Fruit fly (Drosophila melanogaster): ENCODE results near the gene bib.

DNA sequence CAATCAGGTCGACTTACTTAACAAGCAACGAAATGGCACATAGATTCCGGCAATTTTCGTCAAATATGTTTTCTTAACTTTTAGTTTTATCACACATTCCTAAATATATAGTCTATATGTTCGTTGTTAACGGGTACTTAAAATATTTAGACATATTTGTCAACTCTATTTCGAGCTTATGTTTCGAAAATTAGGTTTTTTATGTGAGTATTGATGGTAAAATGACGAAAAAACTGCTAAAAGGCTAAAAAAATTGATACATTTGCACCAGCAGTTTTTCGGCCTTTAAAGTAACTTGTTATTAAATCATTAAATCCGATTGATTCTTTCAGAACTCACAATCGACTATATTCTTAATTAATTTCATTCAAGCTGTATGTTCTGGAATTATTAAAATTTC, 32.9 kb downstream of the bib start, which contains the start of gene CG13131:
- TF ChIP-seq h (optimal IDR thresholded peaks at IDR 0.05) (no peak), insv (optimal IDR thresholded peaks at IDR 0.05) (no peak), psq (optimal IDR thresholded peaks at IDR 0.05) (no peak), Myc (optimal IDR thresholded peaks at IDR 0.05) (no peak), ttk (optimal IDR thresholded peaks at IDR 0.05) (no peak)
